Worm (Caenorhabditis elegans) whole organism, L4 larva: ENCODE measurements around the gene F42A10.6.

Experiments used
- F37D6.2 ChIP-seq: sonication (generic microtip); optimal IDR thresholded peaks from 2 replicates; lab custom pipeline; 2016; ENCODE audit warnings: mild to moderate bottlenecking, missing genetic modification characterization, missing compliant biosample characterization
- R02D3.7 ChIP-seq: fragments of 150-350 bp; sonication (generic microtip); optimal IDR thresholded peaks from 3 replicates; lab custom pipeline; 2014; ENCODE audit warnings: missing biosample characterization, missing genetic modification characterization
- aha-1 ChIP-seq: fragments of 150-350 bp; peaks from one replicate; lab custom pipeline; 2014; ENCODE audit warnings: missing biosample characterization, missing genetic modification characterization
- ama-1 ChIP-seq: fragments of 150-350 bp; optimal IDR thresholded peaks from 2 replicates; lab custom pipeline; 2014; ENCODE audit warnings: inconsistent platforms, mixed read lengths
- ceh-20 ChIP-seq: fragments of 200-800 bp; sonication (Bioruptor generic); IDR thresholded peaks from 2 replicates; pipeline ENCODE4 v1.3.6; 2022; ENCODE audit warnings: missing genetic modification reagents, missing genetic modification characterization, missing compliant biosample characterization
- ceh-44 ChIP-seq: fragments of 200-800 bp; sonication (Bioruptor generic); IDR thresholded peaks from 2 replicates; pipeline ENCODE4 v1.3.6; 2022; ENCODE audit warnings: missing genetic modification reagents, missing genetic modification characterization, missing compliant biosample characterization
- ces-1 ChIP-seq: fragments of 150-350 bp; sonication (generic microtip); optimal IDR thresholded peaks from 4 replicates; lab custom pipeline; 2014; ENCODE audit warnings: missing biosample characterization, missing genetic modification reagents, missing genetic modification characterization
- ctbp-1 ChIP-seq: fragments of 200-800 bp; sonication (Bioruptor generic); IDR thresholded peaks from 2 replicates; pipeline ENCODE4 v1.3.6; 2022; ENCODE audit warnings: missing genetic modification reagents, missing genetic modification characterization, missing compliant biosample characterization
- dmd-6 ChIP-seq: fragments of 200-800 bp; sonication (Bioruptor generic); IDR thresholded peaks from 2 replicates; pipeline ENCODE4 v1.3.6; 2022; ENCODE audit warnings: missing genetic modification reagents, missing genetic modification characterization, missing compliant biosample characterization
- dmd-9 ChIP-seq: fragments of 200-800 bp; sonication (Bioruptor generic); IDR thresholded peaks from 2 replicates; pipeline ENCODE4 v1.3.6; 2022; ENCODE audit warnings: missing genetic modification reagents, missing genetic modification characterization, missing compliant biosample characterization
- duxl-1 ChIP-seq: sonication (generic microtip); optimal IDR thresholded peaks from 2 replicates; lab custom pipeline; 2016; ENCODE audit warnings: mild to moderate bottlenecking, missing genetic modification characterization, moderate library complexity, missing compliant biosample characterization; ENCODE audit not compliant: poor library complexity
- egl-43 ChIP-seq: fragments of 200-800 bp; sonication (Bioruptor generic); IDR thresholded peaks from 2 replicates; pipeline ENCODE4 v1.3.6; 2022; ENCODE audit warnings: missing genetic modification reagents, missing genetic modification characterization, missing compliant biosample characterization
- fkh-10 ChIP-seq: fragments of 150-350 bp; optimal IDR thresholded peaks from 2 replicates; lab custom pipeline; 2014; ENCODE audit warnings: missing biosample characterization, missing genetic modification reagents, missing genetic modification characterization
- fos-1 ChIP-seq: fragments of 150-350 bp; optimal IDR thresholded peaks from 2 replicates; lab custom pipeline; 2014; ENCODE audit warnings: missing biosample characterization, missing genetic modification characterization
- hif-1 ChIP-seq, 2 experiments: sonication (generic microtip); optimal IDR thresholded peaks; 2 replicates each; lab custom pipeline; 2016 to 2017; ENCODE audit warnings: missing compliant biosample characterization in 2 of 2, missing genetic modification characterization in 2 of 2, missing genetic modification reagents in 2 of 2, missing genotype in 2 of 2, mild to moderate bottlenecking in 1 of 2
- hlh-11 ChIP-seq: fragments of 200-800 bp; sonication (Bioruptor generic); optimal IDR thresholded peaks from 2 replicates; lab custom pipeline; 2018; ENCODE audit warnings: mild to moderate bottlenecking, missing genetic modification characterization, missing compliant biosample characterization
- hlh-30 ChIP-seq: sonication (generic microtip); optimal IDR thresholded peaks from 2 replicates; lab custom pipeline; 2017; ENCODE audit warnings: antibody characterized with exemption, mild to moderate bottlenecking, missing genetic modification characterization, missing compliant biosample characterization; ENCODE audit not compliant: insufficient read depth
- hmg-1.1 ChIP-seq: fragments of 200-800 bp; sonication (Bioruptor generic); IDR thresholded peaks from 2 replicates; pipeline ENCODE4 v1.3.6; 2022; ENCODE audit warnings: missing genetic modification reagents, missing genetic modification characterization, missing compliant biosample characterization
- lin-13 ChIP-seq: fragments of 150-350 bp; optimal IDR thresholded peaks from 2 replicates; lab custom pipeline; 2014; ENCODE audit warnings: missing biosample characterization, missing genetic modification reagents, missing genetic modification characterization
- lin-29 ChIP-seq: fragments of 200-800 bp; sonication (Bioruptor generic); IDR thresholded peaks from 2 replicates; pipeline ENCODE4 v1.3.6; 2022; ENCODE audit warnings: missing genetic modification reagents, missing genetic modification characterization, missing compliant biosample characterization
- lin-39 ChIP-seq: fragments of 150-350 bp; optimal IDR thresholded peaks from 2 replicates; lab custom pipeline; 2014; ENCODE audit warnings: missing biosample characterization, missing genetic modification reagents, missing genetic modification characterization
- lsy-2 ChIP-seq, 2 experiments: fragments of 150-350 bp in 1 of 2; sonication (generic microtip) in 1 of 2; optimal IDR thresholded peaks; 2 replicates each; lab custom pipeline; 2014 to 2017; ENCODE audit warnings: missing biosample characterization in 2 of 2, missing genetic modification characterization in 2 of 2
- madf-9 ChIP-seq: fragments of 200-800 bp; sonication (Bioruptor generic); conservative IDR thresholded peaks from 2 replicates; pipeline ENCODE4 v1.3.6; 2022; ENCODE audit warnings: missing genetic modification reagents, missing genetic modification characterization, missing compliant biosample characterization
- mdl-1 ChIP-seq, 2 experiments: fragments of 150-350 bp in 1 of 2; sonication (generic microtip) in 1 of 2; optimal IDR thresholded peaks; 2 replicates each; lab custom pipeline; 2014 to 2017; ENCODE audit warnings: missing biosample characterization in 2 of 2, missing genetic modification characterization in 2 of 2
- mep-1 ChIP-seq: fragments of 150-350 bp; sonication (generic microtip); optimal IDR thresholded peaks from 3 replicates; lab custom pipeline; 2014; ENCODE audit warnings: missing biosample characterization, missing genetic modification characterization
- mes-2 ChIP-seq: sonication (generic microtip); optimal IDR thresholded peaks from 2 replicates; lab custom pipeline; 2016; ENCODE audit warnings: missing genotype, mild to moderate bottlenecking, missing genetic modification characterization, missing compliant biosample characterization; ENCODE audit not compliant: poor library complexity, severe bottlenecking
- mxl-3 ChIP-seq: fragments of 200-800 bp; sonication (Bioruptor generic); optimal IDR thresholded peaks from 2 replicates; lab custom pipeline; 2018; ENCODE audit warnings: mild to moderate bottlenecking, missing genetic modification characterization, missing compliant biosample characterization
- nhr-237 ChIP-seq: sonication (generic microtip); optimal IDR thresholded peaks from 2 replicates; lab custom pipeline; 2017; ENCODE audit warnings: missing biosample characterization, missing genetic modification characterization
- nhr-48 ChIP-seq: sonication (generic microtip); optimal IDR thresholded peaks from 2 replicates; lab custom pipeline; 2016; ENCODE audit warnings: mild to moderate bottlenecking, missing genetic modification characterization, missing compliant biosample characterization
- nhr-76 ChIP-seq: fragments of 150-350 bp; optimal IDR thresholded peaks from 2 replicates; lab custom pipeline; 2014; ENCODE audit warnings: missing biosample characterization, missing genetic modification characterization
- rbr-2 ChIP-seq: sonication (generic microtip); optimal IDR thresholded peaks from 2 replicates; lab custom pipeline; 2016; ENCODE audit warnings: missing genotype, missing genetic modification characterization, missing compliant biosample characterization
- saeg-2 ChIP-seq: fragments of 200-800 bp; sonication (Bioruptor generic); IDR thresholded peaks from 2 replicates; pipeline ENCODE4 v1.3.6; 2022; ENCODE audit warnings: missing genetic modification reagents, missing genetic modification characterization, missing compliant biosample characterization
- set-16 ChIP-seq: fragments of 200-800 bp; sonication (Bioruptor generic); IDR thresholded peaks from 2 replicates; pipeline ENCODE4 v1.3.6; 2022; ENCODE audit warnings: missing genetic modification reagents, missing genetic modification characterization, missing compliant biosample characterization
- skn-1 ChIP-seq: fragments of 150-350 bp; optimal IDR thresholded peaks from 2 replicates; lab custom pipeline; 2014; ENCODE audit warnings: missing biosample characterization, missing genetic modification characterization
- snpc-4 ChIP-seq: fragments of 150-350 bp; optimal IDR thresholded peaks from 2 replicates; lab custom pipeline; 2014; ENCODE audit warnings: missing biosample characterization, missing genetic modification characterization
- tra-1 ChIP-seq: fragments of 200-800 bp; sonication (Bioruptor generic); IDR thresholded peaks from 2 replicates; pipeline ENCODE4 v1.3.6; 2022; ENCODE audit warnings: missing genetic modification reagents, missing genetic modification characterization, missing compliant biosample characterization
- unc-62 ChIP-seq, 3 experiments: fragments of 150-350 bp in 1 of 3; sonication (generic microtip); optimal IDR thresholded peaks in 2 of 3; peaks in 1 of 3; 1 replicate in 1 of 3; 2 replicates in 2 of 3; lab custom pipeline; 2014 to 2017; ENCODE audit warnings: missing biosample characterization in 3 of 3, missing genetic modification characterization in 3 of 3, missing genetic modification reagents in 3 of 3, missing genotype in 1 of 3
- zag-1 ChIP-seq: fragments of 150-350 bp; optimal IDR thresholded peaks from 2 replicates; lab custom pipeline; 2014; ENCODE audit warnings: missing biosample characterization, missing genetic modification characterization
- zfp-2 ChIP-seq: sonication (generic microtip); optimal IDR thresholded peaks from 2 replicates; lab custom pipeline; 2016; ENCODE audit warnings: mild to moderate bottlenecking, missing genetic modification characterization, missing compliant biosample characterization
- zfp-3 ChIP-seq: fragments of 200-800 bp; sonication (Bioruptor generic); conservative IDR thresholded peaks from 2 replicates; pipeline ENCODE4 v1.3.6; 2022; ENCODE audit warnings: missing genetic modification reagents, missing genetic modification characterization, missing compliant biosample characterization

Gene F42A10.6

DNA sequence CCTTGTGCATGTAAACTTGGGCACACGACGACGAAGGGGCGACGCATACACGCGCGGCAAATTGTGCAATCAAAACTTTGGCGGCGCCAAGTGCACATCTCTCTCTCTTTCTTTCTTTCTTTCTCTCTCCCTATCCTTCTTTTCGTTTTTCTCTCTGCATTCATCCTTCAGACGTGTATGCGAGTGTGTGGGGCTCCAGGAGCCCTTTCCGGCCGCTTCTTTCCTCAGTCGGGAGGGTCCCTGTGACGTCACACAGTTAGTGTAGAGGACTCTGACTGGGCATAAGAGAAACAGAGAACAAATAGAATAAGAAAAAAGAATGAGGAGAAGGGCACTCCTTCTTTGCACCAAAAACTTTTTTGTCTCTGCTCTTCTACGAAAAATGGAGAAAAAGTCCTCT is 39.2 kb downstream of the F42A10.6 start:
- TF ChIP-seq mes-2 (tag; lab: Kevin White, UChicago): peak; percentile 58
- TF ChIP-seq lin-39: no peak
- peak; percentile 49 for TF ChIP-seq dmd-6 (GFP tag; lab: Robert Waterston, UW)
- TF ChIP-seq dmd-9 (GFP tag; lab: Robert Waterston, UW): 0 out of 2 replicates have a peak, but pooled peaks have one; percentile 4
- no peak for TF ChIP-seq nhr-237 (tag; lab: Kevin White, UChicago)
- peak; percentile 72; the same call in 1 of the 2 replicates for TF ChIP-seq tra-1
- TF ChIP-seq hlh-30: peak; percentile 62
- TF ChIP-seq rbr-2 (tag; lab: Kevin White, UChicago): peak; percentile 80
- peak in 1 of 2 experiments; percentile 61 for TF ChIP-seq hif-1 (tag; optimal IDR thresholded peaks at IDR 0.05; lab: Kevin White, UChicago)
- peak; percentile 4 for TF ChIP-seq mxl-3
- no peak for TF ChIP-seq lin-29 (GFP tag; lab: Robert Waterston, UW)
- TF ChIP-seq madf-9 (GFP tag; lab: Robert Waterston, UW): no peak
- no peak for TF ChIP-seq ceh-44 (GFP tag; lab: Robert Waterston, UW)
- TF ChIP-seq snpc-4 (tag; lab: Kevin White, UChicago): no peak
- peak; percentile 5 for TF ChIP-seq lin-13 (GFP tag; lab: Kevin White, UChicago)
- peak; percentile 10 for TF ChIP-seq ces-1 (GFP tag; lab: Kevin White, UChicago)
- peak; percentile 40 for TF ChIP-seq zag-1 (tag; lab: Kevin White, UChicago)
- TF ChIP-seq egl-43 (GFP tag; lab: Robert Waterston, UW): peak; percentile 82
- TF ChIP-seq zfp-2 (tag; lab: Kevin White, UChicago): no peak
- TF ChIP-seq saeg-2 (GFP tag; lab: Robert Waterston, UW): 0 out of 2 replicates have a peak, but pooled peaks have one; percentile 6
- TF ChIP-seq ceh-20 (GFP tag; lab: Robert Waterston, UW): 0 out of 2 replicates have a peak, but pooled peaks have one; percentile 51
- peak in 1 of 2 experiments; percentile 90 for TF ChIP-seq unc-62 (GFP tag; optimal IDR thresholded peaks at IDR 0.05 in 1 of 2; lab: Kevin White, UChicago)
- no peak for TF ChIP-seq unc-62 (tag; optimal IDR thresholded peaks at IDR 0.05; lab: Kevin White, UChicago)
- TF ChIP-seq ctbp-1 (GFP tag; lab: Robert Waterston, UW): peak; percentile 91
- TF ChIP-seq F37D6.2 (tag; lab: Kevin White, UChicago): peak; percentile 73
- TF ChIP-seq hmg-1.1 (GFP tag; lab: Robert Waterston, UW): peak; percentile 64
- peak; percentile 85 for TF ChIP-seq aha-1 (tag; lab: Kevin White, UChicago)
- TF ChIP-seq set-16 (GFP tag; lab: Robert Waterston, UW): peak; percentile 75
- TF ChIP-seq mep-1: peak; percentile 79
- TF ChIP-seq hlh-11: peak; percentile 61
- peak; percentile 29 to 58 for TF ChIP-seq mdl-1 (tag; optimal IDR thresholded peaks at IDR 0.05; lab: Kevin White, UChicago)
- peak; percentile 86 for TF ChIP-seq fkh-10 (GFP tag; lab: Kevin White, UChicago)
- TF ChIP-seq lsy-2 (tag; optimal IDR thresholded peaks at IDR 0.05; lab: Kevin White, UChicago): peak; percentile 60 to 77
- no peak for TF ChIP-seq R02D3.7 (tag; lab: Kevin White, UChicago)
- TF ChIP-seq nhr-76: no peak
- no peak for TF ChIP-seq ama-1 (lab: Kevin White, UChicago)
- TF ChIP-seq nhr-48 (tag; lab: Kevin White, UChicago): peak; percentile 10
- TF ChIP-seq, all 104 proteins: peak for 26

- no peak for TF ChIP-seq ces-1 (GFP tag; lab: Kevin White, UChicago)
- TF ChIP-seq zfp-3 (GFP tag; lab: Robert Waterston, UW): no peak
- TF ChIP-seq fos-1 (tag; lab: Kevin White, UChicago): no peak
- TF ChIP-seq skn-1 (tag; lab: Kevin White, UChicago): no peak
- TF ChIP-seq duxl-1: no peak
- no peak for TF ChIP-seq hlh-30
- TF ChIP-seq, all 104 proteins: peak for 0
Observed at ce11 chrIII:6136178-6136577, 40.5 kb downstream of the F42A10.6 start, which contains the start of gene mvk-1. mvk-1 (minus strand) TSS chrIII:6136278.
